Worm (Caenorhabditis elegans): ENCODE data around the gene bath-13.
A peak's percentile ranks its signal among the peaks of the same experiment; 100 is the strongest.
"Not testable (repeated sequence)": the region's sequence is repeated elsewhere in the genome, so short reads cannot be mapped to it uniquely, and the experiment has no call there.

The bath-13 gene

ce11 chrII:2521960-2522359 is at the start of gene bath-13:
TSS of gene bath-13 (minus strand) at chrII:2522060.
- no peak for TF ChIP-seq nhr-12 (tag; optimal IDR thresholded peaks at IDR 0.05)
- no peak for TF ChIP-seq mls-2 (tag; optimal IDR thresholded peaks at IDR 0.05)
- TF ChIP-seq blmp-1 (tag; optimal IDR thresholded peaks at IDR 0.05): no peak
- TF ChIP-seq elt-1 (tag; optimal IDR thresholded peaks at IDR 0.05; ENCODE audit: borderline replicate concordance, insufficient read depth): no peak
- TF ChIP-seq unc-62 (GFP tag; optimal IDR thresholded peaks at IDR 0.05): no peak
- no peak for TF ChIP-seq elt-3 (tag; optimal IDR thresholded peaks at IDR 0.05)
- TF ChIP-seq unc-120 (tag; optimal IDR thresholded peaks at IDR 0.05; ENCODE audit: poor library complexity, severe bottlenecking): no peak
- no peak for TF ChIP-seq lin-13 (tag; optimal IDR thresholded peaks at IDR 0.05)

- peak; percentile 84 for TF ChIP-seq sptf-1 (tag; optimal IDR thresholded peaks at IDR 0.05)
- peak; percentile 39 for TF ChIP-seq unc-120 (tag; optimal IDR thresholded peaks at IDR 0.05; ENCODE audit: poor library complexity, severe bottlenecking)
- peak; percentile 70 for TF ChIP-seq bed-3 (GFP tag; optimal IDR thresholded peaks at IDR 0.05)
- peak; percentile 79 for TF ChIP-seq M03D4.4 (tag; optimal IDR thresholded peaks at IDR 0.05)
These were observed 48.6 kb upstream of the bath-13 start for ce11 chrII:2570384-2570964.

- TF ChIP-seq unc-39 (tag; optimal IDR thresholded peaks at IDR 0.05) (no peak), ceh-43 (GFP tag; optimal IDR thresholded peaks at IDR 0.05) (no peak), unc-120 (tag; optimal IDR thresholded peaks at IDR 0.05; ENCODE audit: poor library complexity, severe bottlenecking) (no peak), drap-1 (GFP tag; optimal IDR thresholded peaks at IDR 0.05) (no peak), lin-13 (tag; optimal IDR thresholded peaks at IDR 0.05) (peak; percentile 46), mab-5 (tag; optimal IDR thresholded peaks at IDR 0.05) (peak; percentile 80), ham-2 (GFP tag; optimal IDR thresholded peaks at IDR 0.05) (no peak), lsy-2 (tag; optimal IDR thresholded peaks at IDR 0.05) (peak; percentile 80), pha-4 (tag; optimal IDR thresholded peaks at IDR 0.05) (peak; percentile 65), mep-1 (tag; optimal IDR thresholded peaks at IDR 0.05) (peak; percentile 66), cnd-1 (tag; optimal IDR thresholded peaks at IDR 0.05) (no peak), hlh-1 (tag; optimal IDR thresholded peaks at IDR 0.05) (no peak), ceh-83 (GFP tag; optimal IDR thresholded peaks at IDR 0.05) (peak; percentile 26), nhr-237 (tag; optimal IDR thresholded peaks at IDR 0.05) (peak; percentile 65), elt-1 (tag; optimal IDR thresholded peaks at IDR 0.05; ENCODE audit: borderline replicate concordance, insufficient read depth) (no peak), ces-1 (GFP tag; optimal IDR thresholded peaks at IDR 0.05) (peak; percentile 98), flh-1 (GFP tag; optimal IDR thresholded peaks at IDR 0.05) (no peak), sptf-1 (tag; optimal IDR thresholded peaks at IDR 0.05) (peak; percentile 25), elt-3 (tag; optimal IDR thresholded peaks at IDR 0.05) (no peak)
These were observed 43.0 kb upstream of the bath-13 start, which contains the start of gene usp-39 for ce11 chrII:2564899-2565298. TSS of gene usp-39 (plus strand) at chrII:2565275.

DNA sequence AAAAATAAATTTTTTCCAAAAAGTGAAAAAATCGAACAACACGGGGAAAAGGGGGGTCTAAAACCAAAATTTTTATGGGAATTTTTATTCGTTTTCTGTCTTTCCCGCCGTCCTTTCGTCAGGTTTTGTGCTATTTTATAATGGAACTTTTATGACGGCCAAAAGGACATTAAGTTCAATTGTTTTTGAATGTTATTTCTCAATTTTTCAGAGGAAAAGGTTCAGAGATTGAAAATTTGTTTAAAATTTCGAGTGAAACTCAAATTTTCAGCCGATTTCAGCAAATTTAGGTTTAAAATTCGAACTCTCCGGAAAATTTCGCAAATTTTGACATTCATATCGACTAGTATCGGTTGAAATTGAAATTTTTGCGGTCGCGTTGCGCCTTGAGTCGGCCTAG is 42.1 kb upstream of the bath-13 start, which contains the start of gene nep-18:
nep-18 (minus strand) TSS at position 101 of the 400 bp plus-strand sequence.
- TF ChIP-seq mls-2 (tag; optimal IDR thresholded peaks at IDR 0.05): no peak
- TF ChIP-seq hlh-1 (tag; optimal IDR thresholded peaks at IDR 0.05): no peak
- no peak for TF ChIP-seq sem-2 (GFP tag; optimal IDR thresholded peaks at IDR 0.05)
- no peak for TF ChIP-seq cnd-1 (tag; optimal IDR thresholded peaks at IDR 0.05)
- no peak for TF ChIP-seq blmp-1 (tag; optimal IDR thresholded peaks at IDR 0.05)
- TF ChIP-seq nhr-237 (tag; optimal IDR thresholded peaks at IDR 0.05): no peak
- no peak for TF ChIP-seq bed-3 (GFP tag; optimal IDR thresholded peaks at IDR 0.05)
- TF ChIP-seq pha-4 (tag; optimal IDR thresholded peaks at IDR 0.05): no peak
- no peak for TF ChIP-seq nhr-28 (tag; optimal IDR thresholded peaks at IDR 0.05)
- no peak for TF ChIP-seq lsy-2 (tag; optimal IDR thresholded peaks at IDR 0.05)
- TF ChIP-seq sptf-1 (tag; optimal IDR thresholded peaks at IDR 0.05): no peak
- no peak for TF ChIP-seq ham-2 (GFP tag; optimal IDR thresholded peaks at IDR 0.05)
- no peak for TF ChIP-seq unc-62 (GFP tag; optimal IDR thresholded peaks at IDR 0.05)
- no peak for TF ChIP-seq mep-1 (tag; optimal IDR thresholded peaks at IDR 0.05)
- TF ChIP-seq zip-8 (tag; optimal IDR thresholded peaks at IDR 0.05): no peak
- no peak for TF ChIP-seq elt-1 (tag; optimal IDR thresholded peaks at IDR 0.05; ENCODE audit: borderline replicate concordance, insufficient read depth)
- no peak for TF ChIP-seq lin-32 (GFP tag; optimal IDR thresholded peaks at IDR 0.05)
- no peak for TF ChIP-seq ceh-83 (GFP tag; optimal IDR thresholded peaks at IDR 0.05)
- TF ChIP-seq snpc-4 (tag; optimal IDR thresholded peaks at IDR 0.05): no peak
- TF ChIP-seq ceh-43 (GFP tag; optimal IDR thresholded peaks at IDR 0.05): no peak

DNA sequence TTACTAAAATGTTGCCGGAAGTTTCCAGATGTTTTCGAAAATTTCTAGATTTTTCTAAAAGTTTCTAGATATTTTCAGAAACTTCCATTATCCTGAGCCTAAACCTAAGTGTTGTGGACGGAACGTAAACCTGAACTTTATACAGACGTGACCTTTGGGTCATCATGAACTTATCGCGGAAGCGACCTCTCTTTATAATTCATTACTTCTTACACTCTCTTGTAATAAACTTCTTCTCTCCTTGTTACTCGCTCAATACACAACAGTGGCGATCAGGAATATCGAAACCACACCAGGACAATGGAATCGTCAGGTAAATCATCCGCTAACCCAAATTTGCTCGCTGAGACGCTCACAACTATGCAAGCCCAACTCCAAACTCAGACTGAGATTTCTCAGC is 31.8 kb upstream of the bath-13 start, which contains the start of gene K02F6.1:
K02F6.1 (plus strand) TSS at position 301 of the 400 bp plus-strand sequence.
- TF ChIP-seq zip-8 (tag; optimal IDR thresholded peaks at IDR 0.05); elt-1 (tag; optimal IDR thresholded peaks at IDR 0.05; ENCODE audit: borderline replicate concordance, insufficient read depth); unc-62 (GFP tag; optimal IDR thresholded peaks at IDR 0.05): not testable (repeated sequence)
